Worm (Caenorhabditis elegans) whole organism, L4 larva: ENCODE results near the gene dars-1.

Experiments used
- F44E2.7 ChIP-seq: fragments of 200-800 bp; sonication (Bioruptor generic); IDR thresholded peaks from 2 replicates; pipeline ENCODE4 v2.1.2; 2022; ENCODE audit warnings: missing genetic modification characterization, missing compliant biosample characterization
- F49E8.2 ChIP-seq: sonication (generic microtip); optimal IDR thresholded peaks from 2 replicates; lab custom pipeline; 2016; ENCODE audit warnings: missing compliant biosample characterization, mild to moderate bottlenecking, missing genetic modification characterization, borderline replicate concordance
- R02D3.7 ChIP-seq: fragments of 150-350 bp; sonication (generic microtip); optimal IDR thresholded peaks from 3 replicates; lab custom pipeline; 2014; ENCODE audit warnings: missing biosample characterization, missing genetic modification characterization
- T20F7.1 ChIP-seq: fragments of 200-800 bp; sonication (Bioruptor generic); optimal IDR thresholded peaks from 2 replicates; lab custom pipeline; 2018; ENCODE audit warnings: mild to moderate bottlenecking, missing genetic modification characterization, missing compliant biosample characterization
- T26A8.4 ChIP-seq: fragments of 200-800 bp; sonication (Bioruptor generic); IDR thresholded peaks from 2 replicates; pipeline ENCODE4 v1.3.6; 2022; ENCODE audit warnings: missing genetic modification characterization, missing compliant biosample characterization
- Y48G9A.11 ChIP-seq: fragments of 200-800 bp; sonication (Bioruptor generic); IDR thresholded peaks from 2 replicates; pipeline ENCODE4 v1.3.6; 2022; ENCODE audit warnings: missing genetic modification reagents, missing genetic modification characterization, missing compliant biosample characterization
- aha-1 ChIP-seq: fragments of 150-350 bp; peaks from one replicate; lab custom pipeline; 2014; ENCODE audit warnings: missing biosample characterization, missing genetic modification characterization
- ama-1 ChIP-seq: fragments of 150-350 bp; optimal IDR thresholded peaks from 2 replicates; lab custom pipeline; 2014; ENCODE audit warnings: inconsistent platforms, mixed read lengths
- ceh-28 ChIP-seq: fragments of 150-350 bp; optimal IDR thresholded peaks from 2 replicates; lab custom pipeline; 2014; ENCODE audit warnings: missing biosample characterization, missing genetic modification reagents, missing genetic modification characterization
- ceh-32 ChIP-seq: sonication (generic microtip); optimal IDR thresholded peaks from 2 replicates; lab custom pipeline; 2016; ENCODE audit warnings: mild to moderate bottlenecking, missing genetic modification characterization, missing compliant biosample characterization; ENCODE audit not compliant: poor library complexity
- ceh-44 ChIP-seq: fragments of 200-800 bp; sonication (Bioruptor generic); IDR thresholded peaks from 2 replicates; pipeline ENCODE4 v1.3.6; 2022; ENCODE audit warnings: missing genetic modification reagents, missing genetic modification characterization, missing compliant biosample characterization
- ceh-82 ChIP-seq: sonication (generic microtip); optimal IDR thresholded peaks from 2 replicates; lab custom pipeline; 2017; ENCODE audit warnings: missing biosample characterization, missing genetic modification characterization
- ces-1 ChIP-seq: fragments of 150-350 bp; sonication (generic microtip); optimal IDR thresholded peaks from 4 replicates; lab custom pipeline; 2014; ENCODE audit warnings: missing biosample characterization, missing genetic modification reagents, missing genetic modification characterization
- cey-2 ChIP-seq: sonication (generic microtip); optimal IDR thresholded peaks from 3 replicates; lab custom pipeline; 2017; ENCODE audit warnings: missing genetic modification characterization, mild to moderate bottlenecking, missing compliant biosample characterization, antibody characterized with exemption, borderline replicate concordance; ENCODE audit not compliant: insufficient read depth
- daf-16 ChIP-seq, 3 experiments: sonication (generic microtip); optimal IDR thresholded peaks; 2 replicates each; lab custom pipeline; 2016 to 2017; ENCODE audit warnings: missing genetic modification characterization in 3 of 3, missing genetic modification reagents in 3 of 3, mild to moderate bottlenecking in 2 of 3, missing compliant biosample characterization in 2 of 3, missing biosample characterization in 1 of 3, moderate library complexity in 1 of 3
- dmd-8 ChIP-seq: fragments of 200-800 bp; sonication (Bioruptor generic); IDR thresholded peaks from 2 replicates; pipeline ENCODE4 v1.3.6; 2022; ENCODE audit warnings: missing genetic modification characterization, missing compliant biosample characterization
- dmd-9 ChIP-seq: fragments of 200-800 bp; sonication (Bioruptor generic); IDR thresholded peaks from 2 replicates; pipeline ENCODE4 v1.3.6; 2022; ENCODE audit warnings: missing genetic modification reagents, missing genetic modification characterization, missing compliant biosample characterization
- dpl-1 ChIP-seq: fragments of 150-350 bp; optimal IDR thresholded peaks from 2 replicates; lab custom pipeline; 2014; ENCODE audit warnings: missing biosample characterization, missing genetic modification reagents, missing genetic modification characterization
- duxl-1 ChIP-seq: sonication (generic microtip); optimal IDR thresholded peaks from 2 replicates; lab custom pipeline; 2016; ENCODE audit warnings: mild to moderate bottlenecking, missing genetic modification characterization, moderate library complexity, missing compliant biosample characterization; ENCODE audit not compliant: poor library complexity
- dve-1 ChIP-seq: sonication (generic microtip); optimal IDR thresholded peaks from 2 replicates; lab custom pipeline; 2017; ENCODE audit warnings: antibody characterized with exemption, mild to moderate bottlenecking, missing genetic modification characterization, missing compliant biosample characterization; ENCODE audit not compliant: insufficient read depth
- egl-27 ChIP-seq: sonication (generic microtip); optimal IDR thresholded peaks from 3 replicates; lab custom pipeline; 2017; ENCODE audit warnings: missing biosample characterization, missing genetic modification reagents, missing genetic modification characterization
- egl-43 ChIP-seq: fragments of 200-800 bp; sonication (Bioruptor generic); IDR thresholded peaks from 2 replicates; pipeline ENCODE4 v1.3.6; 2022; ENCODE audit warnings: missing genetic modification reagents, missing genetic modification characterization, missing compliant biosample characterization
- hif-1 ChIP-seq, 2 experiments: sonication (generic microtip); optimal IDR thresholded peaks; 2 replicates each; lab custom pipeline; 2016 to 2017; ENCODE audit warnings: missing compliant biosample characterization in 2 of 2, missing genetic modification characterization in 2 of 2, missing genetic modification reagents in 2 of 2, missing genotype in 2 of 2, mild to moderate bottlenecking in 1 of 2
- hlh-11 ChIP-seq: fragments of 200-800 bp; sonication (Bioruptor generic); optimal IDR thresholded peaks from 2 replicates; lab custom pipeline; 2018; ENCODE audit warnings: mild to moderate bottlenecking, missing genetic modification characterization, missing compliant biosample characterization
- jun-1 ChIP-seq: fragments of 150-350 bp; optimal IDR thresholded peaks from 2 replicates; lab custom pipeline; 2014; ENCODE audit warnings: missing biosample characterization, missing genetic modification reagents, missing genetic modification characterization
- lin-1 ChIP-seq: fragments of 200-800 bp; sonication (Bioruptor generic); IDR thresholded peaks from 2 replicates; pipeline ENCODE4 v1.3.6; 2022; ENCODE audit warnings: missing genetic modification reagents, missing genetic modification characterization, missing compliant biosample characterization
- madf-9 ChIP-seq: fragments of 200-800 bp; sonication (Bioruptor generic); conservative IDR thresholded peaks from 2 replicates; pipeline ENCODE4 v1.3.6; 2022; ENCODE audit warnings: missing genetic modification reagents, missing genetic modification characterization, missing compliant biosample characterization
- mdl-1 ChIP-seq, 2 experiments: fragments of 150-350 bp in 1 of 2; sonication (generic microtip) in 1 of 2; optimal IDR thresholded peaks; 2 replicates each; lab custom pipeline; 2014 to 2017; ENCODE audit warnings: missing biosample characterization in 2 of 2, missing genetic modification characterization in 2 of 2
- mep-1 ChIP-seq: fragments of 150-350 bp; sonication (generic microtip); optimal IDR thresholded peaks from 3 replicates; lab custom pipeline; 2014; ENCODE audit warnings: missing biosample characterization, missing genetic modification characterization
- mxl-3 ChIP-seq: fragments of 200-800 bp; sonication (Bioruptor generic); optimal IDR thresholded peaks from 2 replicates; lab custom pipeline; 2018; ENCODE audit warnings: mild to moderate bottlenecking, missing genetic modification characterization, missing compliant biosample characterization
- nhr-11 ChIP-seq: fragments of 150-350 bp; optimal IDR thresholded peaks from 2 replicates; lab custom pipeline; 2014; ENCODE audit warnings: missing biosample characterization, missing genetic modification characterization
- nhr-111 ChIP-seq: fragments of 200-800 bp; sonication (Bioruptor generic); optimal IDR thresholded peaks from 2 replicates; lab custom pipeline; 2018; ENCODE audit warnings: mild to moderate bottlenecking, missing genetic modification characterization, missing compliant biosample characterization
- nhr-28 ChIP-seq: fragments of 150-350 bp; optimal IDR thresholded peaks from 2 replicates; lab custom pipeline; 2014; ENCODE audit warnings: missing biosample characterization, missing genetic modification characterization
- nhr-48 ChIP-seq: sonication (generic microtip); optimal IDR thresholded peaks from 2 replicates; lab custom pipeline; 2016; ENCODE audit warnings: mild to moderate bottlenecking, missing genetic modification characterization, missing compliant biosample characterization
- nhr-77 ChIP-seq: fragments of 150-350 bp; optimal IDR thresholded peaks from 2 replicates; lab custom pipeline; 2014; ENCODE audit warnings: missing biosample characterization, missing genetic modification characterization
- pha-4 ChIP-seq, 2 experiments: fragments of 150-350 bp in 1 of 2; fragments of 200-800 bp in 1 of 2; sonication (Bioruptor generic) in 1 of 2; IDR thresholded peaks in 1 of 2; optimal IDR thresholded peaks in 1 of 2; 2 replicates each; pipeline versions ENCODE4 v1.3.6 to Lab custom; 2014 to 2022; ENCODE audit warnings: missing genetic modification characterization in 2 of 2, missing genetic modification reagents in 2 of 2, missing biosample characterization in 1 of 2, missing compliant biosample characterization in 1 of 2
- php-3 ChIP-seq: fragments of 200-800 bp; sonication (Bioruptor generic); IDR thresholded peaks from 2 replicates; pipeline ENCODE4 v1.3.6; 2022; ENCODE audit warnings: missing genetic modification reagents, missing genetic modification characterization, missing compliant biosample characterization
- set-16 ChIP-seq: fragments of 200-800 bp; sonication (Bioruptor generic); IDR thresholded peaks from 2 replicates; pipeline ENCODE4 v1.3.6; 2022; ENCODE audit warnings: missing genetic modification reagents, missing genetic modification characterization, missing compliant biosample characterization
- spr-1 ChIP-seq: sonication (generic microtip); optimal IDR thresholded peaks from 2 replicates; lab custom pipeline; 2016; ENCODE audit warnings: mild to moderate bottlenecking, missing genetic modification characterization, missing compliant biosample characterization
- tag-97 ChIP-seq: fragments of 200-800 bp; sonication (Bioruptor generic); IDR thresholded peaks from 2 replicates; pipeline ENCODE4 v1.3.6; 2022; ENCODE audit warnings: missing genetic modification characterization, missing compliant biosample characterization
- unc-130 ChIP-seq: sonication (generic microtip); optimal IDR thresholded peaks from 2 replicates; lab custom pipeline; 2016; ENCODE audit warnings: missing genetic modification reagents, missing genetic modification characterization, missing compliant biosample characterization
- zag-1 ChIP-seq: fragments of 150-350 bp; optimal IDR thresholded peaks from 2 replicates; lab custom pipeline; 2014; ENCODE audit warnings: missing biosample characterization, missing genetic modification characterization
- zip-11 ChIP-seq: fragments of 200-800 bp; sonication (Bioruptor generic); IDR thresholded peaks from 2 replicates; pipeline ENCODE4 v1.3.6; 2022; ENCODE audit warnings: missing genetic modification characterization, missing compliant biosample characterization
- ztf-7 ChIP-seq: fragments of 150-350 bp; optimal IDR thresholded peaks from 2 replicates; lab custom pipeline; 2014; ENCODE audit warnings: missing biosample characterization, missing genetic modification characterization

dars-1 gene

DNA sequence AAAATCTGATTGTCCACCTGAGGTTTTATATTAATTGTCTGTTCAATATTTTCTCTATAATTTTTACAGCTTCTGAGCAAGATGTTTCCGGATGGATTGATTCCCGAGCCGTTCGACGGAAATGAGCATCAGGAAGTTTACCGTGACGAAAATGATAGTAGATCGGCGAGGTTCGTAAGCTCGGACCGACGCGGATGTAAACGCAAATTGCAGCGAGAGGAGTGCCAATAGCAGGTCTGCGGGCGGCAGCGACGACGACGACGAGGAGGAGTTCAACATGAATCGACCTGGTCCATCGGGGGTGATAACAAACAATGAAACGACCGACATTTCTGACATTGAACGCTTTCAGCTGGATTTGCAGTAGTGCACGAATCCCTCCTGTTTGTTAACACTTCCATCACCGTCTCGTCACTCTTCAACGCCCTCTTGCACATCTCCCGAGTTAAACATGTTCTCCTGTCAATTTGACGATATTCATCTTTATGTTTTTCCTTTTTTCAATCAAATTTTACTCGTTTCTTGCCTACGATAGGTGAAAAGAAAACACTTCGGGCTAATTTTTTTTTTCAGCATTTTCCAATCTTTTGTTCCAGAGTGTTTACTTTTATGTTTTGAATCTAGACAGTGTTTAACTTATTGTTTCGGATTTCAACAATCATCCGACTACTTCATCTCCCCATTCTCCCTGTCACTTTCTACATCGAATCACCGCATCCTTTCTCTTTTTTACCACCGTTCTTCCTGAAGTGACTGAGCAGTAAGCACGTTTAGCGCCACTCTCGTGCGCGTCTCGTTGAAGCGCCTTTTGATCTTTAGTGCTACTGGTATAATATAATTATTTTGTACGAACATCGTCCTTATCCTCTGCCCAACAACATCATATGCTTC, 28.9 kb downstream of the dars-1 start (continued):
- peak; percentile 49; the same call in 1 of the 2 replicates for TF ChIP-seq lin-1 (GFP tag; lab: Robert Waterston, UW)

- TF ChIP-seq T26A8.4 (GFP tag; lab: Robert Waterston, UW) (0 out of 2 replicates have a peak, but pooled peaks have one; percentile 31), mdl-1 (tag; optimal IDR thresholded peaks at IDR 0.05; lab: Kevin White, UChicago) (peak in 1 of 2 experiments; percentile 39), php-3 (GFP tag; lab: Robert Waterston, UW) (no peak), spr-1 (tag; lab: Kevin White, UChicago) (no peak), madf-9 (GFP tag; lab: Robert Waterston, UW) (no peak), ceh-44 (no peak), nhr-111 (no peak), unc-130 (GFP tag; lab: Kevin White, UChicago) (no peak), dmd-9 (GFP tag; lab: Robert Waterston, UW) (0 out of 2 replicates have a peak, but pooled peaks have one; percentile 14), T20F7.1 (GFP tag; lab: Kevin White, UChicago) (no peak), dpl-1 (GFP tag; lab: Kevin White, UChicago) (no peak), cey-2 (tag; lab: Kevin White, UChicago) (no peak), R02D3.7 (tag; lab: Kevin White, UChicago) (no peak), zip-11 (GFP tag; lab: Robert Waterston, UW) (no peak), duxl-1 (no peak), aha-1 (tag; lab: Kevin White, UChicago) (peak; percentile 99), dve-1 (tag; lab: Kevin White, UChicago) (no peak), daf-16 (GFP tag; optimal IDR thresholded peaks at IDR 0.05; lab: Kevin White, UChicago) (peak in 1 of 2 experiments; percentile 32), daf-16 (tag; optimal IDR thresholded peaks at IDR 0.05; lab: Kevin White, UChicago) (no peak), F49E8.2 (tag; lab: Kevin White, UChicago) (no peak), ceh-28 (tag; lab: Kevin White, UChicago) (no peak), nhr-28 (tag; lab: Kevin White, UChicago) (peak; percentile 42), nhr-77 (tag; lab: Kevin White, UChicago) (no peak), ama-1 (lab: Kevin White, UChicago) (peak; percentile 28), ceh-32 (tag; lab: Kevin White, UChicago) (no peak), nhr-11 (tag; lab: Kevin White, UChicago) (peak; percentile 57), F44E2.7 (GFP tag; lab: Robert Waterston, UW) (no peak), egl-43 (no peak), tag-97 (GFP tag; lab: Robert Waterston, UW) (no peak), set-16 (GFP tag; lab: Robert Waterston, UW) (peak; percentile 54), mep-1 (tag; lab: Kevin White, UChicago) (peak; percentile 16), Y48G9A.11 (GFP tag; lab: Robert Waterston, UW) (no peak), nhr-48 (tag; lab: Kevin White, UChicago) (no peak), hlh-11 (tag; lab: Kevin White, UChicago) (peak; percentile 87), egl-27 (no peak), ceh-82 (tag; lab: Kevin White, UChicago) (no peak), hif-1 (tag; optimal IDR thresholded peaks at IDR 0.05; lab: Kevin White, UChicago) (no peak), jun-1 (tag; lab: Kevin White, UChicago) (no peak), ces-1 (GFP tag; lab: Kevin White, UChicago) (no peak), dmd-8 (GFP tag; lab: Robert Waterston, UW) (no peak), mxl-3 (GFP tag; lab: Kevin White, UChicago) (peak; percentile 74), pha-4 (GFP tag; IDR thresholded peaks at IDR 0.05; lab: Robert Waterston, UW) (no peak), pha-4 (tag; optimal IDR thresholded peaks at IDR 0.05; lab: Kevin White, UChicago) (no peak), ztf-7 (tag; lab: Kevin White, UChicago) (no peak), zag-1 (no peak)
These were observed 33.6 kb downstream of the dars-1 start for ce11 chrIII:9457192-9458103.
